Worm (Caenorhabditis elegans): Measurements from ENCODE around the gene aqp-11.

- TF ChIP-seq nhr-28 (tag; optimal IDR thresholded peaks at IDR 0.05), result peak; percentile 75
- no peak for TF ChIP-seq Y75B8A.6 (GFP tag; IDR thresholded peaks at IDR 0.05)
- peak; percentile 60 for TF ChIP-seq nhr-48 (tag; optimal IDR thresholded peaks at IDR 0.05)
- no peak for TF ChIP-seq dmd-9 (GFP tag; IDR thresholded peaks at IDR 0.05)
- no peak for TF ChIP-seq nhr-111 (GFP tag; optimal IDR thresholded peaks at IDR 0.05)
- TF ChIP-seq hlh-11 (tag; optimal IDR thresholded peaks at IDR 0.05), result peak; percentile 90
- TF ChIP-seq zip-2 (tag; optimal IDR thresholded peaks at IDR 0.05), result no peak
- no peak for TF ChIP-seq unc-39 (tag; optimal IDR thresholded peaks at IDR 0.05)
- TF ChIP-seq ceh-82 (tag; optimal IDR thresholded peaks at IDR 0.05), result no peak
- TF ChIP-seq nhr-102 (tag; optimal IDR thresholded peaks at IDR 0.05), result peak; percentile 28
- no peak for TF ChIP-seq saeg-2 (GFP tag; IDR thresholded peaks at IDR 0.05)
Observed at ce11 chrIII:13694048-13694447, 21.0 kb downstream of the aqp-11 start.

Measured in whole organism, L4 larva.